Worm (Caenorhabditis elegans) whole organism, young adult: Measurements from ENCODE around the gene math-24.
A peak's percentile ranks its signal among the peaks of the same experiment; 100 is the strongest.
"Not testable (repeated sequence)": the region's sequence is repeated elsewhere in the genome, so short reads cannot be mapped to it uniquely, and the experiment has no call there.

Experiments
- C06A6.2 ChIP-seq: fragments of 200-800 bp; sonication (Bioruptor generic); conservative IDR thresholded peaks from 2 replicates; pipeline ENCODE4 v1.3.6; 2022; ENCODE audit warnings: missing genetic modification characterization, missing compliant biosample characterization
- C17E4.6 ChIP-seq: fragments of 200-800 bp; sonication (Bioruptor generic); IDR thresholded peaks from 2 replicates; pipeline ENCODE4 v1.3.6; 2022; ENCODE audit warnings: missing genetic modification reagents, missing genetic modification characterization, missing compliant biosample characterization
- D2030.7 ChIP-seq: fragments of 200-800 bp; sonication (Bioruptor generic); IDR thresholded peaks from 2 replicates; pipeline ENCODE4 v1.3.6; 2022; ENCODE audit warnings: missing genetic modification reagents, missing genetic modification characterization, missing compliant biosample characterization
- F22D6.2 ChIP-seq: sonication (generic microtip); optimal IDR thresholded peaks from 2 replicates; lab custom pipeline; 2016; ENCODE audit warnings: mild to moderate bottlenecking, missing genetic modification characterization, missing compliant biosample characterization
- F33H1.4 ChIP-seq: fragments of 200-800 bp; sonication (Bioruptor generic); IDR thresholded peaks from 2 replicates; pipeline ENCODE4 v1.3.6; 2022; ENCODE audit warnings: missing genetic modification reagents, missing genetic modification characterization, missing compliant biosample characterization
- F39B2.1 ChIP-seq: fragments of 200-800 bp; sonication (Bioruptor generic); IDR thresholded peaks from 2 replicates; pipeline ENCODE4 v1.3.6; 2022; ENCODE audit warnings: missing genetic modification reagents, missing genetic modification characterization, missing compliant biosample characterization
- F49E8.2 ChIP-seq: sonication (generic microtip); optimal IDR thresholded peaks from 3 replicates; lab custom pipeline; 2017; ENCODE audit warnings: missing genetic modification characterization, mild to moderate bottlenecking, missing compliant biosample characterization, antibody characterized with exemption, moderate library complexity; ENCODE audit not compliant: insufficient read depth
- F52B5.7 ChIP-seq: sonication (generic microtip); optimal IDR thresholded peaks from 2 replicates; lab custom pipeline; 2016; ENCODE audit warnings: mild to moderate bottlenecking, missing genetic modification characterization, missing compliant biosample characterization
- K11D2.4 ChIP-seq: fragments of 200-800 bp; sonication (Bioruptor generic); IDR thresholded peaks from 2 replicates; pipeline ENCODE4 v1.3.6; 2022; ENCODE audit warnings: missing genetic modification reagents, missing genetic modification characterization, missing compliant biosample characterization
- T07F8.4 ChIP-seq: sonication (generic microtip); optimal IDR thresholded peaks from 2 replicates; lab custom pipeline; 2016; ENCODE audit warnings: mild to moderate bottlenecking, missing genetic modification characterization, moderate library complexity, missing compliant biosample characterization
- Y53G8AR.9 ChIP-seq: fragments of 200-800 bp; sonication (Bioruptor generic); conservative IDR thresholded peaks from 2 replicates; pipeline ENCODE4 v1.3.6; 2022; ENCODE audit warnings: missing genetic modification reagents, missing genetic modification characterization, missing compliant biosample characterization
- Y67H2A.10 ChIP-seq: fragments of 200-800 bp; sonication (Bioruptor generic); conservative IDR thresholded peaks from 2 replicates; pipeline ENCODE4 v1.3.6; 2022; ENCODE audit warnings: missing genetic modification reagents, missing genetic modification characterization, missing compliant biosample characterization
- Y95B8A.8 ChIP-seq: fragments of 200-800 bp; sonication (Bioruptor generic); IDR thresholded peaks from 2 replicates; pipeline ENCODE4 v1.3.6; 2022; ENCODE audit warnings: missing genetic modification reagents, missing genetic modification characterization, missing compliant biosample characterization
- ZK185.1 ChIP-seq: sonication (generic microtip); optimal IDR thresholded peaks from 2 replicates; lab custom pipeline; 2016; ENCODE audit warnings: mild to moderate bottlenecking, missing genetic modification characterization, missing compliant biosample characterization; ENCODE audit not compliant: poor library complexity, severe bottlenecking
- aptf-2 ChIP-seq: fragments of 200-800 bp; sonication (Bioruptor generic); conservative IDR thresholded peaks from 2 replicates; pipeline ENCODE4 v1.3.6; 2022; ENCODE audit warnings: missing genetic modification reagents, missing genetic modification characterization, missing compliant biosample characterization
- aptf-3 ChIP-seq: fragments of 200-800 bp; sonication (Bioruptor generic); IDR thresholded peaks from 2 replicates; pipeline ENCODE4 v1.3.6; 2022; ENCODE audit warnings: missing genetic modification characterization, missing compliant biosample characterization
- atf-7 ChIP-seq: sonication (generic microtip); optimal IDR thresholded peaks from 2 replicates; lab custom pipeline; 2017; ENCODE audit warnings: mild to moderate bottlenecking, missing genetic modification characterization, missing compliant biosample characterization
- attf-6 ChIP-seq: fragments of 200-800 bp; sonication (Bioruptor generic); IDR thresholded peaks from 2 replicates; pipeline ENCODE4 v1.3.6; 2022; ENCODE audit warnings: missing genetic modification reagents, missing genetic modification characterization, missing compliant biosample characterization
- ceh-100 ChIP-seq: fragments of 200-800 bp; sonication (Bioruptor generic); IDR thresholded peaks from 2 replicates; pipeline ENCODE4 v1.3.6; 2022; ENCODE audit warnings: missing genetic modification reagents, missing genetic modification characterization, missing compliant biosample characterization
- ceh-40 ChIP-seq: fragments of 200-800 bp; sonication (Bioruptor generic); IDR thresholded peaks from 2 replicates; pipeline ENCODE4 v1.3.6; 2022; ENCODE audit warnings: missing genetic modification characterization, missing compliant biosample characterization
- die-1 ChIP-seq: sonication (generic microtip); optimal IDR thresholded peaks from 2 replicates; lab custom pipeline; 2016; ENCODE audit warnings: missing genotype, mild to moderate bottlenecking, missing genetic modification characterization, missing compliant biosample characterization
- dox-1 ChIP-seq: fragments of 200-800 bp; sonication (Bioruptor generic); IDR thresholded peaks from 2 replicates; pipeline ENCODE4 v1.3.6; 2022; ENCODE audit warnings: missing genetic modification reagents, missing genetic modification characterization, missing compliant biosample characterization
- egl-44 ChIP-seq: fragments of 200-800 bp; sonication (Bioruptor generic); IDR thresholded peaks from 2 replicates; pipeline ENCODE4 v1.3.6; 2022; ENCODE audit warnings: missing genetic modification reagents, missing genetic modification characterization, missing compliant biosample characterization
- ets-4 ChIP-seq: fragments of 200-800 bp; sonication (Bioruptor generic); optimal IDR thresholded peaks from 2 replicates; lab custom pipeline; 2018; ENCODE audit warnings: mild to moderate bottlenecking, missing genetic modification characterization, missing compliant biosample characterization
- gei-17 ChIP-seq: fragments of 200-800 bp; sonication (Bioruptor generic); optimal IDR thresholded peaks from 2 replicates; lab custom pipeline; 2018; ENCODE audit warnings: mild to moderate bottlenecking, missing genetic modification characterization, missing compliant biosample characterization
- hmg-1.2 ChIP-seq: fragments of 200-800 bp; sonication (Bioruptor generic); IDR thresholded peaks from 2 replicates; pipeline ENCODE4 v1.3.6; 2022; ENCODE audit warnings: missing genetic modification reagents, missing genetic modification characterization, missing compliant biosample characterization
- lin-40 ChIP-seq: sonication (generic microtip); optimal IDR thresholded peaks from 2 replicates; lab custom pipeline; 2016; ENCODE audit warnings: missing genetic modification characterization, mild to moderate bottlenecking, missing compliant biosample characterization, missing genotype, missing genetic modification reagents
- mcd-1 ChIP-seq: fragments of 200-800 bp; sonication (Bioruptor generic); IDR thresholded peaks from 2 replicates; pipeline ENCODE4 v1.3.6; 2022; ENCODE audit warnings: missing genetic modification reagents, missing genetic modification characterization, missing compliant biosample characterization
- mxl-1 ChIP-seq: sonication (generic microtip); optimal IDR thresholded peaks from 2 replicates; lab custom pipeline; 2016; ENCODE audit warnings: missing genetic modification characterization, missing compliant biosample characterization
- nhr-120 ChIP-seq: fragments of 200-800 bp; sonication (Bioruptor generic); IDR thresholded peaks from 2 replicates; pipeline ENCODE4 v1.3.6; 2022; ENCODE audit warnings: missing genetic modification characterization, missing compliant biosample characterization
- nhr-179 ChIP-seq: sonication (generic microtip); optimal IDR thresholded peaks from 2 replicates; lab custom pipeline; 2016; ENCODE audit warnings: mild to moderate bottlenecking, missing genetic modification characterization, missing compliant biosample characterization
- nhr-80 ChIP-seq: sonication (generic microtip); optimal IDR thresholded peaks from 2 replicates; lab custom pipeline; 2016; ENCODE audit warnings: missing genetic modification characterization, missing compliant biosample characterization
- sdz-38 ChIP-seq: sonication (generic microtip); optimal IDR thresholded peaks from 2 replicates; lab custom pipeline; 2016; ENCODE audit warnings: missing genotype, missing genetic modification characterization, missing compliant biosample characterization
- snpc-4 ChIP-seq, 5 experiments: fragments of 150-350 bp in 1 of 5; sonication (generic microtip) in 4 of 5; optimal IDR thresholded peaks; 2 replicates each; lab custom pipeline; 2014 to 2018; ENCODE audit warnings: missing genetic modification characterization in 5 of 5, missing biosample characterization in 3 of 5, antibody characterized with exemption in 2 of 5, mild to moderate bottlenecking in 2 of 5, missing compliant biosample characterization in 2 of 5, missing genotype in 2 of 5, moderate library complexity in 2 of 5, missing genetic modification reagents in 1 of 5
- somi-1 ChIP-seq: fragments of 200-800 bp; sonication (Bioruptor generic); optimal IDR thresholded peaks from 2 replicates; lab custom pipeline; 2018; ENCODE audit warnings: mild to moderate bottlenecking, missing genetic modification characterization, missing compliant biosample characterization
- ztf-25 ChIP-seq: fragments of 200-800 bp; sonication (Bioruptor generic); IDR thresholded peaks from 2 replicates; pipeline ENCODE4 v1.3.6; 2022; ENCODE audit warnings: missing genetic modification reagents, missing genetic modification characterization, missing compliant biosample characterization
- ztf-28 ChIP-seq: fragments of 200-800 bp; sonication (Bioruptor generic); IDR thresholded peaks from 2 replicates; pipeline ENCODE4 v1.3.6; 2022; ENCODE audit warnings: missing genetic modification reagents, missing genetic modification characterization, missing compliant biosample characterization
- ztf-3 ChIP-seq: fragments of 200-800 bp; sonication (Bioruptor generic); optimal IDR thresholded peaks from 2 replicates; lab custom pipeline; 2018; ENCODE audit warnings: mild to moderate bottlenecking, missing genetic modification characterization, missing compliant biosample characterization

math-24 gene

ce11 chrII:1852503-1852902, 47.5 kb upstream of the math-24 start, which contains the start of gene C52E2.2:
TSS of gene C52E2.2 (plus strand) at chrII:1852803.
- TF ChIP-seq C06A6.2 (GFP tag; lab: Robert Waterston, UW) (no peak), nhr-80 (no peak), F22D6.2 (no peak), lin-40 (tag; lab: Kevin White, UChicago) (no peak), K11D2.4 (GFP tag; lab: Robert Waterston, UW) (no peak), attf-6 (no peak), ceh-100 (GFP tag; lab: Robert Waterston, UW) (no peak), aptf-2 (no peak), Y95B8A.8 (no peak), T07F8.4 (tag; lab: Kevin White, UChicago) (no peak), atf-7 (tag; lab: Kevin White, UChicago) (no peak), ztf-28 (no peak), die-1 (no peak), C17E4.6 (GFP tag; lab: Robert Waterston, UW) (no peak), hmg-1.2 (GFP tag; lab: Robert Waterston, UW) (no peak), F33H1.4 (no peak), F39B2.1 (GFP tag; lab: Robert Waterston, UW) (no peak)
- TF ChIP-seq, all 124 proteins: peak for 0

ce11 chrII:1854094-1854493, 45.9 kb upstream of the math-24 start, which contains the start of gene fbxb-95:
TSS of gene fbxb-95 (plus strand) at chrII:1854394.
- TF ChIP-seq ceh-40 (GFP tag; lab: Robert Waterston, UW); ets-4 (GFP tag; lab: Kevin White, UChicago); F49E8.2: not testable (repeated sequence)

ce11 chrII:1855447-1855846, 44.6 kb upstream of the math-24 start:
- TF ChIP-seq aptf-3 (GFP tag; lab: Robert Waterston, UW) (0 out of 2 replicates have a peak, but pooled peaks have one; percentile 56), mcd-1 (GFP tag; lab: Robert Waterston, UW) (peak; percentile 41)

- TF ChIP-seq hmg-1.2 (GFP tag; lab: Robert Waterston, UW) = peak; percentile 96
- TF ChIP-seq mcd-1 (GFP tag; lab: Robert Waterston, UW) = peak; percentile 67; the same call in 1 of the 2 replicates
- peak; percentile 44; the same call in 1 of the 2 replicates for TF ChIP-seq D2030.7 (GFP tag; lab: Robert Waterston, UW)
Measured at ce11 chrII:1861285-1861793, 38.7 kb upstream of the math-24 start, which contains the start of gene C16C4.18. TSS of gene C16C4.18 (minus strand) at chrII:1861335.

- TF ChIP-seq Y53G8AR.9; ZK185.1 (tag; lab: Kevin White, UChicago); mxl-1 (tag; lab: Kevin White, UChicago): not testable (repeated sequence)
Measured at ce11 chrII:1862334-1862733, 37.7 kb upstream of the math-24 start, which contains the start of gene fbxb-98. TSS of gene fbxb-98 (plus strand) at chrII:1862634.

- TF ChIP-seq snpc-4 (GFP tag; optimal IDR thresholded peaks at IDR 0.05; lab: Kevin White, UChicago) (no peak), snpc-4 (tag; optimal IDR thresholded peaks at IDR 0.05; lab: Kevin White, UChicago) (no peak), F49E8.2 (no peak), nhr-179 (tag; lab: Kevin White, UChicago) (no peak), somi-1 (GFP tag; lab: Kevin White, UChicago) (no peak), sdz-38 (tag; lab: Kevin White, UChicago) (no peak), hmg-1.2 (GFP tag; lab: Robert Waterston, UW) (no peak), egl-44 (GFP tag; lab: Robert Waterston, UW) (no peak), ztf-25 (no peak), dox-1 (GFP tag; lab: Robert Waterston, UW) (no peak), gei-17 (no peak), F52B5.7 (tag; lab: Kevin White, UChicago) (no peak), ztf-3 (GFP tag; lab: Kevin White, UChicago) (no peak), Y67H2A.10 (GFP tag; lab: Robert Waterston, UW) (no peak), nhr-120 (no peak), D2030.7 (GFP tag; lab: Robert Waterston, UW) (no peak)
Measured at ce11 chrII:1864278-1864677, 35.8 kb upstream of the math-24 start, which contains the start of gene C16C4.17. TSS of gene C16C4.17 (plus strand) at chrII:1864578.
